Worm (Caenorhabditis elegans): Measurements from ENCODE around the gene C06E1.1.

Gene C06E1.1

ce11 chrIII:8650235-8650817, 44.7 kb downstream of the C06E1.1 start, which contains the start of gene flp-23:
flp-23 (plus strand) TSS chrIII:8650767.
- TF ChIP-seq B0019.2 (GFP tag; conservative IDR thresholded peaks at IDR 0.05) (no peak), ceh-58 (GFP tag; IDR thresholded peaks at IDR 0.05) (no peak), ama-1 (optimal IDR thresholded peaks at IDR 0.05) (no peak), ama-1 (GFP tag; optimal IDR thresholded peaks at IDR 0.05) (no peak), pbrm-1 (GFP tag; IDR thresholded peaks at IDR 0.05) (peak; percentile 45; the same call in 1 of the 2 replicates), Y95B8A.8 (GFP tag; IDR thresholded peaks at IDR 0.05) (no peak), bed-1 (GFP tag; IDR thresholded peaks at IDR 0.05) (no peak), lin-40 (tag; optimal IDR thresholded peaks at IDR 0.05) (peak; percentile 17), T26A5.8 (tag; optimal IDR thresholded peaks at IDR 0.05) (no peak), F55B11.4 (tag; optimal IDR thresholded peaks at IDR 0.05; ENCODE audit: borderline replicate concordance, insufficient read depth) (no peak), hmg-20 (GFP tag; IDR thresholded peaks at IDR 0.05) (no peak), unc-130 (GFP tag; optimal IDR thresholded peaks at IDR 0.05) (no peak), hrde-1 (tag; optimal IDR thresholded peaks at IDR 0.05; ENCODE audit: borderline replicate concordance) (no peak), dox-1 (GFP tag; IDR thresholded peaks at IDR 0.05) (no peak), F39B2.1 (GFP tag; IDR thresholded peaks at IDR 0.05) (no peak), nhr-27 (tag; optimal IDR thresholded peaks at IDR 0.05) (no peak), lag-1 (GFP tag; IDR thresholded peaks at IDR 0.05) (no peak), Y53G8AR.9 (GFP tag; conservative IDR thresholded peaks at IDR 0.05) (no peak), rpc-1 (optimal IDR thresholded peaks at IDR 0.05) (peak; percentile 72), rpc-1 (tag; optimal IDR thresholded peaks at IDR 0.05) (peak; percentile 86), rec-8 (tag; optimal IDR thresholded peaks at IDR 0.05) (peak in 1 of 2 experiments; percentile 54), F10E7.11 (tag; optimal IDR thresholded peaks at IDR 0.05) (no peak), ztf-26 (tag; optimal IDR thresholded peaks at IDR 0.05) (no peak), ztf-22 (GFP tag; optimal IDR thresholded peaks at IDR 0.05) (no peak), ZK185.1 (tag; optimal IDR thresholded peaks at IDR 0.05; ENCODE audit: poor library complexity, severe bottlenecking) (no peak), lsy-27 (tag; optimal IDR thresholded peaks at IDR 0.05; ENCODE audit: borderline replicate concordance, insufficient read depth) (no peak), zfh-2 (GFP tag; conservative IDR thresholded peaks at IDR 0.05) (no peak), mes-4 (tag; optimal IDR thresholded peaks at IDR 0.05) (no peak), F57A8.1 (GFP tag; optimal IDR thresholded peaks at IDR 0.05) (no peak), rcor-1 (GFP tag; IDR thresholded peaks at IDR 0.05) (0 out of 2 replicates have a peak, but pooled peaks have one; percentile 26), lin-26 (GFP tag; IDR thresholded peaks at IDR 0.05) (peak; percentile 72), athp-1 (tag; optimal IDR thresholded peaks at IDR 0.05) (no peak), madf-8 (GFP tag; conservative IDR thresholded peaks at IDR 0.05) (no peak), gei-17 (GFP tag; optimal IDR thresholded peaks at IDR 0.05) (no peak), akir-1 (GFP tag; optimal IDR thresholded peaks at IDR 0.05) (no peak), ets-4 (GFP tag; optimal IDR thresholded peaks at IDR 0.05) (no peak), B0261.1 (tag; optimal IDR thresholded peaks at IDR 0.05) (peak; percentile 76), F22D6.2 (tag; optimal IDR thresholded peaks at IDR 0.05) (no peak), madf-6 (GFP tag; IDR thresholded peaks at IDR 0.05) (peak; percentile 17; the same call in 1 of the 2 replicates), lsl-1 (GFP tag; optimal IDR thresholded peaks at IDR 0.05) (no peak), hlh-26 (GFP tag; conservative IDR thresholded peaks at IDR 0.05) (no peak), K12H6.12 (tag; optimal IDR thresholded peaks at IDR 0.05) (no peak), tbx-9 (tag; optimal IDR thresholded peaks at IDR 0.05; ENCODE audit: borderline replicate concordance) (no peak), D2030.7 (GFP tag; IDR thresholded peaks at IDR 0.05) (peak; percentile 50; the same call in 1 of the 2 replicates), ceh-79 (tag; optimal IDR thresholded peaks at IDR 0.05) (no peak), ztf-6 (GFP tag; IDR thresholded peaks at IDR 0.05) (no peak), fkh-3 (tag; optimal IDR thresholded peaks at IDR 0.05) (no peak), ztf-25 (GFP tag; IDR thresholded peaks at IDR 0.05) (no peak), ztf-28 (GFP tag; IDR thresholded peaks at IDR 0.05) (no peak)
